Worm (Caenorhabditis elegans): ENCODE data around the gene str-63.
"Not testable (repeated sequence)": the region's sequence is repeated elsewhere in the genome, so short reads cannot be mapped to it uniquely, and the experiment has no call there.

The str-63 gene

DNA sequence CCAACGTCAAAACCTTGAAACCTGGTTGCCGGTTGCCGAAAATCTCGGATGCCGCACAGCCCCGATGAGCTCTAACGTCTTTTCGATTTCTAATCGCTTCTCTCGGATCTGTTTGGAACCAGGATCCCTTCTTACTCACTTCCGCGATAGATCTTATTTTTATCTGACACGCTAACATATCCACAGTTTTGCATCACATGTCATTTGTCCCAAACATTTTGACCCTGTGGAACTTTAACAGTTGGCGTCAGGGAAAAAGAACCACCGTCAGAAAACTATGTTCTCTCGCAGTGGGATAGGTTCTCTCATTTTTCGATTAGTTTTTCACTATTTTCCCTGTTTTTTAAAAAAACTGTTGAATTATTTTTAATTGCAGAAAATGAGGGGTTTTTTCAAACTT lies 46.9 kb downstream of the str-63 start, which contains the start of gene T20D4.11:
TSS of gene T20D4.11 (plus strand) at position 377 of the 400 bp plus-strand sequence.
- TF ChIP-seq unc-62 (GFP tag; optimal IDR thresholded peaks at IDR 0.05): no peak

- not testable (repeated sequence) for TF ChIP-seq unc-62 (GFP tag; optimal IDR thresholded peaks at IDR 0.05)
Measured at ce11 chrV:3399952-3400351, 48.6 kb downstream of the str-63 start, which contains the start of gene T20D4.10. T20D4.10 (plus strand) TSS chrV:3400252.

Measured in whole organism, dauer.